Fruit fly (Drosophila melanogaster): Measurements from ENCODE around the gene kdn.

DNA sequence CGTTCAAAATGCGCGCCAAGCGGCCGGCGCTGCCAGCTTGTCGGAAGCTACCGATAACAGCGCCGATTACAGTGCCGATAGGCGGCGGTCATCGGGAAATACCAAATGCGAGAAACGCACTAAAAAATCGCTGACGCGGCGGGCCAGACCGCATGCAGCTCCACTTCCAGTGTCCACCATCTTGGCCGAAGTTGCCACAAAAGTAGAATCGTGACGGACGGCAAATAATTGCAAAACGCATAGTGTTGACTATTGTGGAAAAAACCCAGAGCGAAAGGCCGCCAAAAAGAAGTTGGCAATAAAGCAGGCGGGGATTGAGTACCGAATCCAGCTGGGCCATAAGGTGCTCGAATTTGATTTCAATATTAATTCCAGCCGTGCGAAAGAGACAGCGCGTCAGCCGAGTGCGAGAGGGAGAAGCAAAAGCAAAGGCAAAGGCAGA lies 3.5 kb upstream of the kdn start, which contains the start of gene CG3847:
- TF ChIP-seq CG11617 (GFP tag; optimal IDR thresholded peaks at IDR 0.05) (no peak), CG33017 (tag; optimal IDR thresholded peaks at IDR 0.05) (no peak), cic (GFP tag; optimal IDR thresholded peaks at IDR 0.05) (no peak), Crg-1 (GFP tag; optimal IDR thresholded peaks at IDR 0.05) (peak; percentile 68), Clk (GFP tag; optimal IDR thresholded peaks at IDR 0.05) (no peak), ovo (GFP tag; optimal IDR thresholded peaks at IDR 0.05) (peak; percentile 49), Hr96 (GFP tag; optimal IDR thresholded peaks at IDR 0.05) (no peak), Mnt (GFP tag; optimal IDR thresholded peaks at IDR 0.05) (peak; percentile 73), tj (GFP tag; optimal IDR thresholded peaks at IDR 0.05) (peak; percentile 99), CG7045 (GFP tag; optimal IDR thresholded peaks at IDR 0.05) (no peak), pad (GFP tag; optimal IDR thresholded peaks at IDR 0.05) (peak; percentile 52), CG7101 (tag; optimal IDR thresholded peaks at IDR 0.05) (peak; percentile 51), kay (GFP tag; ENCODE audit: borderline replicate concordance) (no peak), cnc (optimal IDR thresholded peaks at IDR 0.05) (no peak)
